Fruit fly (Drosophila melanogaster) S2 (cell line): Measurements from ENCODE around the gene Or98b.

Experiments used
- CG8478 ChIP-seq: fragments of >200 bp; optimal IDR thresholded peaks from 2 replicates; lab custom pipeline; 2018
- CTCF ChIP-seq, 2 experiments: fragments of >200 bp; optimal IDR thresholded peaks; 2 replicates each; lab custom pipeline; 2018

- TF ChIP-seq CG8478 (no peak), CTCF (optimal IDR thresholded peaks at IDR 0.05; lab: Kevin White, UChicago) (no peak)
These were observed 21.5 kb upstream of the Or98b start for dm6 chr3R:28330266-28331125.
